Worm (Caenorhabditis elegans): Measurements from ENCODE around the gene clec-196.

DNA sequence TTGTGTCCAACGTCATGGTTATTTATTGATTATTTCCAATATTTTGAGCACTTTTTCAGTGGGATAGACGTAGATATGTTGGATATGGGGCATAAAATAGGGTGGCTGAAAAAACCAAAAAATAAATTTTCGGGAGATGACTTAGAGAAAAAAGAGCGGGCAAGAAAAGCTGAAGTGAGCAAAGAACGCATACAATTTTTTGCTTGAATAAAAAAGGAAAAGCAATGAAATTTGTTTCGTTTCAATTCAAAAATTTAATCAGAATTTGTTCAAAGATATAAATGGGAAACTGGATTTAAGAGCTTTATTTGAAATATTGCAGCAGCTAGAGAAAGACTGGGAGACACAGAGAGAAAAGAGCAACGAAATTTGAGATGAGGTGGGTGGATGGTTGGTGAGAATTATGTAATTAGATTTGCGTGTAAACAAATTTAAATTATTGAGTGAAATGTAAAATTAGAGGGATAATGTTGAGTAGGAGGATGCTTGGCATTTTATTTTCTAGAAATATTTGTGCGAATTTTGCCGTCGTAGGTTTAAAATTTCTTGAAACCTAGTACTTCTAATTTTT, 15.0 kb downstream of the clec-196 start, which contains the start of the genes T28F3.11 and slc-17.4:
- no peak for TF ChIP-seq nhr-237 (tag; optimal IDR thresholded peaks at IDR 0.05)
- no peak for TF ChIP-seq unc-62 (GFP tag; optimal IDR thresholded peaks at IDR 0.05)
- no peak for TF ChIP-seq mab-9 (GFP tag; IDR thresholded peaks at IDR 0.05)
- no peak for TF ChIP-seq ztf-4 (tag; optimal IDR thresholded peaks at IDR 0.05)
- TF ChIP-seq aha-1 (tag; optimal IDR thresholded peaks at IDR 0.05): no peak

All from whole organism, L1 larva.